Fruit fly (Drosophila melanogaster): ENCODE results near the gene dj.

DNA sequence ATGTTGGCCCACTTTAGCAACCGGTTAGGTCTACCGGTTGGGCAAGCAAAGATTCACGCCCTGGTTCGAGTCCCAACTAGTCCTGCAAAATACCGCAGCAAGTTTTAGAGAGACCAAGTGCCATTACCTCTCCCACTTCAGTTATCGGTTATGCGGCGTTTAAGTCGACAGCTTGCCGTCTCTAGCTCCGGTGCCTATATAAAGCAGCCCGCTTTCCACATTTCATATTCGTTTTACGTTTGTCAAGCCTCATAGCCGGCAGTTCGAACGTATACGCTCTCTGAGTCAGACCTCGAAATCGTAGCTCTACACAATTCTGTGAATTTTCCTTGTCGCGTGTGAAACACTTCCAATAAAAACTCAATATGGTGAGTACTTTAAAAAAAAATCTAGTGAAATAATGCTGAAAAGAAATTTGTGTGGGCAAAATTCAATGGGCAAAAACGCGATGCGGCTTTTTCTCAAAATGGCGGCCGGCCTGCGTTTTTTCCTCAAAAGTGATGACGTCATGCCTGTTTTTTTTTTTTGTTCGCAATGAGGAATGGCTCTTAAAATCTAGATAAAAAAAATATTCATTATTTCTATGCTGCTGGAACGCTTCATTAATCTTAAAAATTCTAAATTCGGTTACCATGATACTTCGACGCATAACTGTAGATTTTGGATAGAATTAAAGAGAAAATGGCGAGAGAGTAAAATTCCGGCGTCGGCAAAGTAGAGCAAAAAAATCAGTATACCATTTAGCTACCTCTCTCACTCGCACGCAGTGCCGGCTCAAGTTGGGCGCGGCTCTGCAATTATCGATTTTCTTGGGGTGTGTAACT, 27.5 kb downstream of the dj start, which contains the start of gene alphaTub84B:
- TF ChIP-seq insv (optimal IDR thresholded peaks at IDR 0.05) (no peak), psq (optimal IDR thresholded peaks at IDR 0.05) (no peak), h (optimal IDR thresholded peaks at IDR 0.05) (no peak)
